Worm (Caenorhabditis elegans) whole organism, L1 larva: Measurements from ENCODE around the gene mrpl-35.

Experiments
- C16A3.4 ChIP-seq: fragments of 150-350 bp; optimal IDR thresholded peaks from 2 replicates; lab custom pipeline; 2014; ENCODE audit warnings: missing biosample characterization, missing genetic modification characterization
- F16B12.6 ChIP-seq: fragments of 150-350 bp; optimal IDR thresholded peaks from 2 replicates; lab custom pipeline; 2014; ENCODE audit warnings: missing biosample characterization, missing genetic modification characterization
- alr-1 ChIP-seq: fragments of 200-800 bp; sonication (Bioruptor generic); optimal IDR thresholded peaks from 2 replicates; lab custom pipeline; 2018; ENCODE audit warnings: borderline replicate concordance, mild to moderate bottlenecking, missing genetic modification characterization, missing compliant biosample characterization
- ama-1 ChIP-seq: fragments of 150-350 bp; optimal IDR thresholded peaks from 2 replicates; lab custom pipeline; 2014
- ceh-63 ChIP-seq: fragments of 200-800 bp; sonication (Bioruptor generic); optimal IDR thresholded peaks from 2 replicates; lab custom pipeline; 2018; ENCODE audit warnings: mild to moderate bottlenecking, missing genetic modification characterization, missing compliant biosample characterization
- ceh-8 ChIP-seq: fragments of 200-800 bp; sonication (Bioruptor generic); optimal IDR thresholded peaks from 2 replicates; lab custom pipeline; 2018; ENCODE audit warnings: mild to moderate bottlenecking, missing genetic modification characterization, moderate library complexity, missing compliant biosample characterization
- ceh-82 ChIP-seq, 3 experiments: fragments of 150-350 bp in 1 of 3; sonication (generic microtip) in 2 of 3; optimal IDR thresholded peaks; 2 replicates each; lab custom pipeline; 2014 to 2017; ENCODE audit warnings: missing biosample characterization in 3 of 3, missing genetic modification characterization in 3 of 3
- dpl-1 ChIP-seq, 3 experiments: fragments of 150-350 bp in 2 of 3; sonication (generic microtip) in 1 of 3; optimal IDR thresholded peaks; 2 replicates each; lab custom pipeline; 2014 to 2017; ENCODE audit warnings: missing biosample characterization in 3 of 3, missing genetic modification characterization in 3 of 3, missing genetic modification reagents in 3 of 3
- dsc-1 ChIP-seq: sonication (generic microtip); optimal IDR thresholded peaks from 2 replicates; lab custom pipeline; 2016; ENCODE audit warnings: mild to moderate bottlenecking, missing genetic modification characterization, missing compliant biosample characterization
- efl-1 ChIP-seq, 4 experiments: fragments of 150-350 bp; optimal IDR thresholded peaks in 3 of 4; peaks in 1 of 4; 1 replicate in 1 of 4; 2 replicates in 3 of 4; lab custom pipeline; 2014; ENCODE audit warnings: missing biosample characterization in 2 of 4, missing genetic modification characterization in 2 of 4, missing genetic modification reagents in 2 of 4
- elt-2 ChIP-seq: sonication (generic microtip); optimal IDR thresholded peaks from 2 replicates; lab custom pipeline; 2016; ENCODE audit warnings: missing genetic modification characterization, mild to moderate bottlenecking, inconsistent platforms, missing compliant biosample characterization, missing genetic modification reagents
- elt-3 ChIP-seq, 6 experiments: fragments of 150-350 bp in 1 of 6; sonication (generic microtip); optimal IDR thresholded peaks; 2 replicates each; lab custom pipeline; 2017 to 2018; ENCODE audit warnings: missing biosample characterization in 6 of 6, missing genetic modification characterization in 6 of 6, inconsistent platforms in 1 of 6
- fkh-8 ChIP-seq: sonication (generic microtip); optimal IDR thresholded peaks from 2 replicates; lab custom pipeline; 2016; ENCODE audit warnings: mild to moderate bottlenecking, missing genetic modification characterization, missing compliant biosample characterization
- fos-1 ChIP-seq: fragments of 150-350 bp; optimal IDR thresholded peaks from 2 replicates; lab custom pipeline; 2014; ENCODE audit warnings: missing biosample characterization, missing genetic modification characterization
- grh-1 ChIP-seq: fragments of 200-800 bp; sonication (Bioruptor generic); IDR thresholded peaks from 2 replicates; pipeline ENCODE4 v1.3.6; 2022; ENCODE audit warnings: missing genetic modification reagents, missing genetic modification characterization, missing compliant biosample characterization
- isw-1 ChIP-seq: fragments of 200-800 bp; sonication (Bioruptor generic); IDR thresholded peaks from 2 replicates; pipeline ENCODE4 v1.3.6; 2022; ENCODE audit warnings: missing genetic modification characterization, missing compliant biosample characterization
- jun-1 ChIP-seq: fragments of 150-350 bp; optimal IDR thresholded peaks from 2 replicates; lab custom pipeline; 2014; ENCODE audit warnings: missing biosample characterization, missing genetic modification reagents, missing genetic modification characterization
- lin-14 ChIP-seq: fragments of 200-800 bp; sonication (Bioruptor generic); optimal IDR thresholded peaks from 2 replicates; lab custom pipeline; 2018; ENCODE audit warnings: mild to moderate bottlenecking, missing genetic modification characterization, moderate library complexity, missing compliant biosample characterization
- lin-35 ChIP-seq, 2 experiments: fragments of 150-350 bp; optimal IDR thresholded peaks; 2 replicates each; lab custom pipeline; 2014; ENCODE audit warnings: missing biosample characterization in 2 of 2, missing genetic modification characterization in 2 of 2, missing genetic modification reagents in 2 of 2
- lin-39 ChIP-seq: fragments of 150-350 bp; optimal IDR thresholded peaks from 2 replicates; lab custom pipeline; 2014; ENCODE audit warnings: missing biosample characterization, missing genetic modification reagents, missing genetic modification characterization
- lsy-2 ChIP-seq, 2 experiments: fragments of 150-350 bp; optimal IDR thresholded peaks; 2 replicates each; lab custom pipeline; 2014; ENCODE audit warnings: missing biosample characterization in 2 of 2, missing genetic modification characterization in 2 of 2
- mdl-1 ChIP-seq, 2 experiments: fragments of 150-350 bp; optimal IDR thresholded peaks; 2 replicates each; lab custom pipeline; 2014 to 2017; ENCODE audit warnings: missing biosample characterization in 2 of 2, missing genetic modification characterization in 2 of 2, inconsistent platforms in 1 of 2
- nhr-19 ChIP-seq: fragments of 200-800 bp; sonication (Bioruptor generic); conservative IDR thresholded peaks from 2 replicates; pipeline ENCODE4 v1.3.6; 2022; ENCODE audit warnings: missing genetic modification characterization, missing compliant biosample characterization
- nhr-47 ChIP-seq: sonication (generic microtip); optimal IDR thresholded peaks from 2 replicates; lab custom pipeline; 2016; ENCODE audit warnings: mild to moderate bottlenecking, missing genetic modification characterization, moderate library complexity, missing compliant biosample characterization
- nhr-71 ChIP-seq: sonication (generic microtip); optimal IDR thresholded peaks from 2 replicates; lab custom pipeline; 2016; ENCODE audit warnings: mild to moderate bottlenecking, missing genetic modification characterization, moderate library complexity, missing compliant biosample characterization
- nhr-84 ChIP-seq: sonication (generic microtip); optimal IDR thresholded peaks from 2 replicates; lab custom pipeline; 2017; ENCODE audit warnings: missing biosample characterization, missing genetic modification characterization
- nhr-85 ChIP-seq: sonication (generic microtip); peaks from one replicate; lab custom pipeline; 2016; ENCODE audit warnings: missing genetic modification characterization, inconsistent platforms, missing compliant biosample characterization
- nhr-90 ChIP-seq: sonication (generic microtip); optimal IDR thresholded peaks from 2 replicates; lab custom pipeline; 2016; ENCODE audit warnings: mild to moderate bottlenecking, missing genetic modification characterization, missing compliant biosample characterization; ENCODE audit not compliant: poor library complexity
- pax-3 ChIP-seq: fragments of 200-800 bp; sonication (Bioruptor generic); optimal IDR thresholded peaks from 2 replicates; lab custom pipeline; 2018; ENCODE audit warnings: mild to moderate bottlenecking, missing genetic modification characterization, moderate library complexity, missing compliant biosample characterization
- pqm-1 ChIP-seq: sonication (generic microtip); optimal IDR thresholded peaks from 3 replicates; lab custom pipeline; 2017; ENCODE audit warnings: missing biosample characterization, missing genetic modification characterization
- rnt-1 ChIP-seq: sonication (generic microtip); optimal IDR thresholded peaks from 2 replicates; lab custom pipeline; 2016; ENCODE audit warnings: mild to moderate bottlenecking, missing genetic modification characterization, moderate library complexity, missing compliant biosample characterization
- snpc-4 ChIP-seq: fragments of 150-350 bp; optimal IDR thresholded peaks from 2 replicates; lab custom pipeline; 2014; ENCODE audit warnings: missing biosample characterization, missing genetic modification characterization
- sox-4 ChIP-seq: sonication (generic microtip); optimal IDR thresholded peaks from 2 replicates; lab custom pipeline; 2016; ENCODE audit warnings: missing genetic modification characterization, missing compliant biosample characterization
- sptf-1 ChIP-seq: fragments of 150-350 bp; optimal IDR thresholded peaks from 2 replicates; lab custom pipeline; 2014; ENCODE audit warnings: missing biosample characterization, missing genetic modification characterization
- swsn-7 ChIP-seq: sonication (generic microtip); optimal IDR thresholded peaks from 2 replicates; lab custom pipeline; 2016; ENCODE audit warnings: missing genetic modification characterization, missing compliant biosample characterization
- tbx-2 ChIP-seq: sonication (generic microtip); optimal IDR thresholded peaks from 2 replicates; lab custom pipeline; 2016; ENCODE audit warnings: missing genetic modification characterization, missing compliant biosample characterization
- unc-30 ChIP-seq: sonication (generic microtip); optimal IDR thresholded peaks from 2 replicates; lab custom pipeline; 2017; ENCODE audit warnings: missing biosample characterization, missing genetic modification characterization
- unc-86 ChIP-seq: sonication (generic microtip); optimal IDR thresholded peaks from 2 replicates; lab custom pipeline; 2016; ENCODE audit warnings: missing genetic modification characterization, missing compliant biosample characterization
- unc-98 ChIP-seq: fragments of 200-800 bp; sonication (Bioruptor generic); IDR thresholded peaks from 2 replicates; pipeline ENCODE4 v1.3.6; 2022; ENCODE audit warnings: missing genetic modification characterization, missing compliant biosample characterization
- vab-15 ChIP-seq: sonication (generic microtip); optimal IDR thresholded peaks from 2 replicates; lab custom pipeline; 2017; ENCODE audit warnings: missing genotype, mild to moderate bottlenecking, missing genetic modification characterization, missing compliant biosample characterization
- zag-1 ChIP-seq: fragments of 150-350 bp; optimal IDR thresholded peaks from 2 replicates; lab custom pipeline; 2014; ENCODE audit warnings: missing biosample characterization, missing genetic modification characterization
- ztf-11 ChIP-seq, 2 experiments: sonication (generic microtip); optimal IDR thresholded peaks; 2 replicates each; lab custom pipeline; 2016 to 2017; ENCODE audit warnings: missing genetic modification characterization in 2 of 2, missing biosample characterization in 1 of 2, missing compliant biosample characterization in 1 of 2
- ztf-4 ChIP-seq: fragments of 150-350 bp; optimal IDR thresholded peaks from 2 replicates; lab custom pipeline; 2014; ENCODE audit warnings: missing biosample characterization, missing genetic modification characterization

Gene mrpl-35

ce11 chrIII:3488224-3488623, 21.8 kb upstream of the mrpl-35 start, which contains the start of gene C34C12.7:
C34C12.7 (minus strand) TSS chrIII:3488341.
- TF ChIP-seq lin-39 (tag; lab: Kevin White, UChicago) (no peak), efl-1 (optimal IDR thresholded peaks at IDR 0.05; lab: Kevin White, UChicago) (no peak), efl-1 (GFP tag; optimal IDR thresholded peaks at IDR 0.05 in 1 of 2; lab: Kevin White, UChicago) (peak; percentile 50 to 91), F16B12.6 (tag; lab: Kevin White, UChicago) (no peak), ztf-4 (tag; lab: Kevin White, UChicago) (no peak), C16A3.4 (no peak), nhr-85 (tag; lab: Kevin White, UChicago) (no peak), dpl-1 (GFP tag; optimal IDR thresholded peaks at IDR 0.05; lab: Kevin White, UChicago) (peak in 1 of 3 experiments; percentile 10), elt-3 (tag; optimal IDR thresholded peaks at IDR 0.05; lab: Kevin White, UChicago) (no peak), dsc-1 (no peak), sptf-1 (tag; lab: Kevin White, UChicago) (no peak), rnt-1 (tag; lab: Kevin White, UChicago) (no peak), unc-98 (GFP tag; lab: Robert Waterston, UW) (no peak), jun-1 (tag; lab: Kevin White, UChicago) (no peak), grh-1 (GFP tag; lab: Robert Waterston, UW) (no peak), elt-2 (tag; lab: Kevin White, UChicago) (no peak), lin-35 (GFP tag; optimal IDR thresholded peaks at IDR 0.05; lab: Kevin White, UChicago) (peak in 1 of 2 experiments; percentile 35)

ce11 chrIII:3493138-3493537, 16.9 kb upstream of the mrpl-35 start, which contains the start of gene gly-14:
gly-14 (minus strand) TSS chrIII:3493238.
- TF ChIP-seq zag-1 (tag; lab: Kevin White, UChicago): no peak
- no peak for TF ChIP-seq tbx-2 (tag; lab: Kevin White, UChicago)
- TF ChIP-seq snpc-4 (tag; lab: Kevin White, UChicago): no peak
- TF ChIP-seq fos-1: no peak
- TF ChIP-seq pqm-1 (tag; lab: Kevin White, UChicago): no peak
- no peak for TF ChIP-seq sox-4
- no peak for TF ChIP-seq lin-14 (GFP tag; lab: Kevin White, UChicago)
- TF ChIP-seq nhr-84 (tag; lab: Kevin White, UChicago): no peak

- TF ChIP-seq efl-1 (optimal IDR thresholded peaks at IDR 0.05; lab: Kevin White, UChicago): no peak
- peak in 1 of 2 experiments; percentile 54 for TF ChIP-seq efl-1 (GFP tag; optimal IDR thresholded peaks at IDR 0.05 in 1 of 2; lab: Kevin White, UChicago)
- no peak for TF ChIP-seq lin-14 (GFP tag; lab: Kevin White, UChicago)
- TF ChIP-seq, all 84 proteins: peak for 1
These were observed 11.1 kb upstream of the mrpl-35 start, which contains the start of gene M01F1.9 for ce11 chrIII:3498957-3499356. M01F1.9 (minus strand) TSS chrIII:3499057.

ce11 chrIII:3499850-3500249, 10.2 kb upstream of the mrpl-35 start:
- TF ChIP-seq isw-1 (GFP tag; lab: Robert Waterston, UW) (peak; percentile 31), ztf-11 (tag; optimal IDR thresholded peaks at IDR 0.05; lab: Kevin White, UChicago) (peak in 1 of 2 experiments; percentile 54), lsy-2 (tag; optimal IDR thresholded peaks at IDR 0.05; lab: Kevin White, UChicago) (peak in 1 of 2 experiments; percentile 18), ceh-63 (peak; percentile 20), efl-1 (optimal IDR thresholded peaks at IDR 0.05; lab: Kevin White, UChicago) (peak; percentile 22 to 80), efl-1 (GFP tag; optimal IDR thresholded peaks at IDR 0.05 in 1 of 2; lab: Kevin White, UChicago) (peak; percentile 1 to 39), unc-86 (tag; lab: Kevin White, UChicago) (peak; percentile 31), nhr-71 (peak; percentile 33), nhr-47 (tag; lab: Kevin White, UChicago) (peak; percentile 52), pax-3 (tag; lab: Kevin White, UChicago) (peak; percentile 39), nhr-90 (peak; percentile 45), nhr-19 (GFP tag; lab: Robert Waterston, UW) (peak; percentile 40; the same call in 1 of the 2 replicates), alr-1 (tag; lab: Kevin White, UChicago) (no peak), lin-35 (GFP tag; optimal IDR thresholded peaks at IDR 0.05; lab: Kevin White, UChicago) (no peak), rnt-1 (tag; lab: Kevin White, UChicago) (peak; percentile 60), swsn-7 (peak; percentile 3), vab-15 (peak; percentile 65), ama-1 (no peak), unc-98 (GFP tag; lab: Robert Waterston, UW) (peak; percentile 78), mdl-1 (tag; optimal IDR thresholded peaks at IDR 0.05; lab: Kevin White, UChicago) (no peak), unc-30 (tag; lab: Kevin White, UChicago) (no peak), fkh-8 (peak; percentile 23), ceh-82 (tag; optimal IDR thresholded peaks at IDR 0.05; lab: Kevin White, UChicago) (peak in 2 of 3 experiments; percentile 5 to 18), tbx-2 (tag; lab: Kevin White, UChicago) (peak; percentile 42), ceh-8 (GFP tag; lab: Kevin White, UChicago) (no peak), fos-1 (no peak)
